Fruit fly (Drosophila melanogaster): ENCODE data around the gene CG5445.

- TF ChIP-seq CG32121 (GFP tag; IDR thresholded peaks at IDR 0.05): no peak
- TF ChIP-seq Snoo (tag; optimal IDR thresholded peaks at IDR 0.05): no peak
- no peak for TF ChIP-seq CG12605 (GFP tag; IDR thresholded peaks at IDR 0.05)
- no peak for TF ChIP-seq CG14655 (GFP tag; optimal IDR thresholded peaks at IDR 0.05)
- TF ChIP-seq gl (tag; optimal IDR thresholded peaks at IDR 0.05): no peak
These were observed 2.1 kb downstream of the CG5445 start, which contains the start of gene CG8661 for dm6 chrX:17284400-17284799.

All from whole organism, pupa.